Worm (Caenorhabditis elegans) whole organism, late embryonic: Measurements from ENCODE around the gene F46C8.1.

Source experiments
- fkh-10 ChIP-seq: fragments of 150-350 bp; optimal IDR thresholded peaks from 2 replicates; lab custom pipeline; 2014; ENCODE audit warnings: missing biosample characterization, missing genetic modification reagents, missing genetic modification characterization
- pax-1 ChIP-seq: fragments of 150-350 bp; optimal IDR thresholded peaks from 2 replicates; lab custom pipeline; 2014; ENCODE audit warnings: missing biosample characterization, missing genetic modification characterization
- pha-2 ChIP-seq: sonication (generic microtip); optimal IDR thresholded peaks from 2 replicates; lab custom pipeline; 2017; ENCODE audit warnings: mild to moderate bottlenecking, missing genetic modification characterization, missing compliant biosample characterization
- pha-4 ChIP-seq: fragments of 150-350 bp; optimal IDR thresholded peaks from 2 replicates; lab custom pipeline; 2018; ENCODE audit warnings: missing biosample characterization, missing genetic modification reagents, missing genetic modification characterization

ce11 chrX:7587741-7588235 lies 39.5 kb downstream of the F46C8.1 start:
- TF ChIP-seq pha-4 (tag; lab: Kevin White, UChicago) (no peak), pax-1 (tag; lab: Kevin White, UChicago) (no peak), fkh-10 (GFP tag; lab: Kevin White, UChicago) (no peak), pha-2 (no peak)
